Fruit fly (Drosophila melanogaster) whole organism, embryonic: Measurements from ENCODE around the gene Tehao.

Experiments used
- BtbVII ChIP-seq: fragments of 200-800 bp; sonication (Bioruptor generic); optimal IDR thresholded peaks from 3 replicates; lab custom pipeline; 2017; ENCODE audit warnings: missing biosample characterization, mild to moderate bottlenecking, missing genetic modification characterization
- CG10321 ChIP-seq: fragments of 200-800 bp; sonication (Bioruptor generic); IDR thresholded peaks from 2 replicates; pipeline ENCODE4 v1.3.6; 2022; ENCODE audit warnings: missing biosample characterization, missing genetic modification characterization
- CG10431 ChIP-seq: fragments of 200-800 bp; sonication (Bioruptor generic); optimal IDR thresholded peaks from 3 replicates; lab custom pipeline; 2018; ENCODE audit warnings: missing biosample characterization, mild to moderate bottlenecking, missing genetic modification characterization
- CG12219 ChIP-seq: fragments of 200-800 bp; sonication (Bioruptor generic); optimal IDR thresholded peaks from 3 replicates; lab custom pipeline; 2018; ENCODE audit warnings: missing biosample characterization, mild to moderate bottlenecking, missing genetic modification characterization
- CG12236 ChIP-seq: fragments of 200-800 bp; sonication (Bioruptor generic); optimal IDR thresholded peaks from 2 replicates; lab custom pipeline; 2016; ENCODE audit warnings: missing biosample characterization, missing genetic modification characterization
- CG13624 ChIP-seq: fragments of 200-800 bp; sonication (Bioruptor generic); optimal IDR thresholded peaks from 2 replicates; lab custom pipeline; 2016; ENCODE audit warnings: missing biosample characterization, missing genetic modification characterization
- CG13775 ChIP-seq: fragments of 200-800 bp; sonication (Bioruptor generic); optimal IDR thresholded peaks from 3 replicates; lab custom pipeline; 2017; ENCODE audit warnings: missing biosample characterization, mild to moderate bottlenecking, missing genetic modification characterization
- CG15011 ChIP-seq: fragments of 200-800 bp; sonication (Bioruptor generic); optimal IDR thresholded peaks from 3 replicates; lab custom pipeline; 2018; ENCODE audit warnings: missing biosample characterization, mild to moderate bottlenecking, missing genetic modification characterization
- CG15514 ChIP-seq: fragments of 200-800 bp; sonication (Bioruptor generic); optimal IDR thresholded peaks from 3 replicates; lab custom pipeline; 2017; ENCODE audit warnings: missing biosample characterization, missing genetic modification characterization, mild to moderate bottlenecking, moderate library complexity, missing genetic modification reagents
- CG16863 ChIP-seq: fragments of 200-800 bp; sonication (Bioruptor generic); optimal IDR thresholded peaks from 3 replicates; lab custom pipeline; 2016; ENCODE audit warnings: missing biosample characterization, missing genetic modification characterization
- CG17802 ChIP-seq: fragments of 200-800 bp; sonication (Bioruptor generic); optimal IDR thresholded peaks from 2 replicates; lab custom pipeline; 2018; ENCODE audit warnings: missing biosample characterization, mild to moderate bottlenecking, missing genetic modification characterization, moderate library complexity
- CG18262 ChIP-seq: fragments of 200-800 bp; optimal IDR thresholded peaks from 3 replicates; lab custom pipeline; 2019; ENCODE audit warnings: missing biosample characterization, mild to moderate bottlenecking, missing genetic modification characterization, moderate library complexity
- CG2116 ChIP-seq: fragments of 200-800 bp; sonication (Bioruptor generic); optimal IDR thresholded peaks from 3 replicates; lab custom pipeline; 2018; ENCODE audit warnings: missing biosample characterization, mild to moderate bottlenecking, missing genetic modification characterization
- CG2712 ChIP-seq: fragments of 200-800 bp; optimal IDR thresholded peaks from 3 replicates; lab custom pipeline; 2019; ENCODE audit warnings: missing biosample characterization, mild to moderate bottlenecking, missing genetic modification characterization, moderate library complexity
- CG31365 ChIP-seq: fragments of 200-800 bp; sonication (Bioruptor generic); optimal IDR thresholded peaks from 2 replicates; lab custom pipeline; 2018; ENCODE audit warnings: missing biosample characterization, mild to moderate bottlenecking, missing genetic modification characterization
- CG32772 ChIP-seq: fragments of 200-800 bp; sonication (Bioruptor generic); IDR thresholded peaks from 2 replicates; pipeline ENCODE4 v1.3.6; 2022; ENCODE audit warnings: missing biosample characterization, missing genetic modification characterization
- CG4328 ChIP-seq: fragments of 200-800 bp; sonication (Bioruptor generic); optimal IDR thresholded peaks from 3 replicates; lab custom pipeline; 2017; ENCODE audit warnings: missing biosample characterization, missing genetic modification reagents, missing genetic modification characterization
- CG4404 ChIP-seq: fragments of 200-800 bp; sonication (Bioruptor generic); IDR thresholded peaks from 2 replicates; pipeline ENCODE4 v1.3.6; 2022; ENCODE audit warnings: missing biosample characterization, missing genetic modification characterization
- CG7556 ChIP-seq: fragments of 200-800 bp; sonication (Bioruptor generic); optimal IDR thresholded peaks from 2 replicates; lab custom pipeline; 2017; ENCODE audit warnings: missing biosample characterization, mild to moderate bottlenecking, missing genetic modification characterization
- CG9817 ChIP-seq: fragments of 200-800 bp; sonication (Bioruptor generic); optimal IDR thresholded peaks from 2 replicates; lab custom pipeline; 2018; ENCODE audit warnings: missing biosample characterization, mild to moderate bottlenecking, missing genetic modification characterization, moderate library complexity
- Chrac-16 ChIP-seq: fragments of 200-800 bp; sonication (Bioruptor generic); optimal IDR thresholded peaks from 3 replicates; lab custom pipeline; 2016; ENCODE audit warnings: missing biosample characterization, missing genetic modification characterization
- Doc2 ChIP-seq: fragments of 200-800 bp; sonication (Bioruptor generic); IDR thresholded peaks from 2 replicates; pipeline ENCODE4 v1.3.6; 2022; ENCODE audit warnings: missing biosample characterization, missing genetic modification characterization
- Dref ChIP-seq: fragments of 200-800 bp; sonication (Bioruptor generic); IDR thresholded peaks from 2 replicates; pipeline ENCODE4 v1.3.6; 2022; ENCODE audit warnings: missing biosample characterization, missing genetic modification characterization
- Ets65A ChIP-seq: fragments of 200-800 bp; sonication (Bioruptor generic); peaks from one replicate; lab custom pipeline; 2016; ENCODE audit warnings: missing biosample characterization, missing genetic modification characterization
- Hey ChIP-seq: fragments of 200-800 bp; sonication (Bioruptor generic); optimal IDR thresholded peaks from 3 replicates; lab custom pipeline; 2018; ENCODE audit warnings: missing biosample characterization, mild to moderate bottlenecking, missing genetic modification characterization
- Jarid2 ChIP-seq: fragments of 200-800 bp; sonication (Bioruptor generic); optimal IDR thresholded peaks from 3 replicates; lab custom pipeline; 2017; ENCODE audit warnings: mild to moderate bottlenecking, missing biosample characterization, missing genetic modification reagents, missing genetic modification characterization
- Med ChIP-seq: fragments of 200-800 bp; sonication (Bioruptor generic); peaks from one replicate; lab custom pipeline; 2016; ENCODE audit warnings: missing biosample characterization, missing genetic modification characterization, mild to moderate bottlenecking, inconsistent platforms, moderate library complexity
- Nf-YB ChIP-seq: fragments of 200-800 bp; sonication (Bioruptor generic); optimal IDR thresholded peaks from 3 replicates; lab custom pipeline; 2019; ENCODE audit warnings: missing biosample characterization, mild to moderate bottlenecking, missing genetic modification characterization, moderate library complexity
- NfI ChIP-seq: fragments of 200-800 bp; sonication (Bioruptor generic); optimal IDR thresholded peaks from 3 replicates; lab custom pipeline; 2018; ENCODE audit warnings: missing biosample characterization, mild to moderate bottlenecking, missing genetic modification characterization, moderate library complexity
- Sox100B ChIP-seq: fragments of 200-800 bp; sonication (Bioruptor generic); optimal IDR thresholded peaks from 3 replicates; lab custom pipeline; 2018; ENCODE audit warnings: missing biosample characterization, mild to moderate bottlenecking, missing genetic modification characterization
- Stat92E ChIP-seq, 3 experiments: fragments of >200 bp in 2 of 3; fragments of 200-800 bp in 1 of 3; sonication (Bioruptor generic) in 1 of 3; optimal IDR thresholded peaks; 2 replicates each; lab custom pipeline; 2017 to 2019; ENCODE audit warnings: missing biosample characterization in 3 of 3, missing genetic modification characterization in 3 of 3, mild to moderate bottlenecking in 1 of 3, moderate library complexity in 1 of 3
- ase ChIP-seq: fragments of 200-800 bp; sonication (Bioruptor generic); IDR thresholded peaks from 3 replicates; pipeline ENCODE4 v1.3.6; 2022; ENCODE audit warnings: missing biosample characterization, missing genetic modification characterization
- ato ChIP-seq: fragments of 200-800 bp; sonication (Bioruptor generic); IDR thresholded peaks from 2 replicates; pipeline ENCODE4 v1.3.6; 2022; ENCODE audit warnings: missing biosample characterization, missing genetic modification characterization; ENCODE audit not compliant: partially characterized antibody
- bowl ChIP-seq: fragments of 200-800 bp; sonication (Bioruptor generic); IDR thresholded peaks from 2 replicates; pipeline ENCODE4 v1.3.6; 2022; ENCODE audit warnings: missing biosample characterization, missing genetic modification characterization
- chm ChIP-seq: fragments of 200-800 bp; sonication (Bioruptor generic); IDR thresholded peaks from 2 replicates; pipeline ENCODE4 v1.3.6; 2022; ENCODE audit warnings: missing biosample characterization, missing genetic modification characterization
- cwo ChIP-seq: fragments of 200-800 bp; sonication (Bioruptor generic); optimal IDR thresholded peaks from 3 replicates; lab custom pipeline; 2017; ENCODE audit warnings: missing biosample characterization, missing genetic modification characterization, mild to moderate bottlenecking, moderate library complexity, missing genetic modification reagents
- da ChIP-seq: fragments of 200-800 bp; sonication (Bioruptor generic); optimal IDR thresholded peaks from 2 replicates; lab custom pipeline; 2016; ENCODE audit warnings: missing biosample characterization, missing genetic modification characterization
- dpn ChIP-seq, 2 experiments: fragments of 200-800 bp; sonication (Bioruptor generic); optimal IDR thresholded peaks; 3 replicates each; lab custom pipeline; 2016; ENCODE audit warnings: missing biosample characterization in 2 of 2, missing genetic modification characterization in 2 of 2
- gfzf ChIP-seq: fragments of 200-800 bp; sonication (Bioruptor generic); optimal IDR thresholded peaks from 2 replicates; lab custom pipeline; 2016; ENCODE audit warnings: missing biosample characterization, mild to moderate bottlenecking, missing genetic modification characterization, moderate library complexity
- grn ChIP-seq: fragments of 200-800 bp; sonication (Bioruptor generic); optimal IDR thresholded peaks from 3 replicates; lab custom pipeline; 2017; ENCODE audit warnings: missing biosample characterization, missing genetic modification characterization
- hth ChIP-seq: fragments of >200 bp; optimal IDR thresholded peaks from 2 replicates; lab custom pipeline; 2017; ENCODE audit warnings: inconsistent platforms
- lmd ChIP-seq: fragments of 200-800 bp; sonication (Bioruptor generic); IDR thresholded peaks from 2 replicates; pipeline ENCODE4 v1.3.6; 2022; ENCODE audit warnings: missing biosample characterization, missing genetic modification characterization
- lov ChIP-seq, 2 experiments: fragments of 200-800 bp in 1 of 2; fragments of >200 bp in 1 of 2; sonication (Bioruptor generic) in 1 of 2; IDR thresholded peaks in 1 of 2; optimal IDR thresholded peaks in 1 of 2; 2 replicates in 1 of 2; 3 replicates in 1 of 2; pipeline versions ENCODE4 v1.3.6 to Lab custom; 2017 to 2022; ENCODE audit warnings: missing biosample characterization in 1 of 2, missing genetic modification characterization in 1 of 2
- oc ChIP-seq: fragments of 200-800 bp; sonication (Bioruptor generic); optimal IDR thresholded peaks from 2 replicates; lab custom pipeline; 2018; ENCODE audit warnings: missing biosample characterization, mild to moderate bottlenecking, missing genetic modification characterization, moderate library complexity
- org-1 ChIP-seq: fragments of 200-800 bp; sonication (Bioruptor generic); optimal IDR thresholded peaks from 2 replicates; lab custom pipeline; 2017; ENCODE audit warnings: missing biosample characterization, missing genetic modification characterization
- sim ChIP-seq: fragments of 200-800 bp; sonication (Bioruptor generic); IDR thresholded peaks from 2 replicates; pipeline ENCODE4 v1.3.6; 2022; ENCODE audit warnings: missing biosample characterization, missing genetic modification characterization
- so ChIP-seq: fragments of 200-800 bp; sonication (Bioruptor generic); IDR thresholded peaks from 3 replicates; pipeline ENCODE4 v1.3.6; 2022; ENCODE audit warnings: missing biosample characterization, missing genetic modification characterization
- sug ChIP-seq: fragments of 200-800 bp; optimal IDR thresholded peaks from 2 replicates; lab custom pipeline; 2019; ENCODE audit warnings: missing biosample characterization, mild to moderate bottlenecking, missing genetic modification characterization, moderate library complexity
- tx ChIP-seq: fragments of 200-800 bp; sonication (Bioruptor generic); optimal IDR thresholded peaks from 2 replicates; lab custom pipeline; 2016; ENCODE audit warnings: missing biosample characterization, missing genetic modification characterization
- zen ChIP-seq: fragments of 200-800 bp; sonication (Bioruptor generic); optimal IDR thresholded peaks from 3 replicates; lab custom pipeline; 2018; ENCODE audit warnings: missing biosample characterization, mild to moderate bottlenecking, missing genetic modification characterization, moderate library complexity

Tehao gene

DNA sequence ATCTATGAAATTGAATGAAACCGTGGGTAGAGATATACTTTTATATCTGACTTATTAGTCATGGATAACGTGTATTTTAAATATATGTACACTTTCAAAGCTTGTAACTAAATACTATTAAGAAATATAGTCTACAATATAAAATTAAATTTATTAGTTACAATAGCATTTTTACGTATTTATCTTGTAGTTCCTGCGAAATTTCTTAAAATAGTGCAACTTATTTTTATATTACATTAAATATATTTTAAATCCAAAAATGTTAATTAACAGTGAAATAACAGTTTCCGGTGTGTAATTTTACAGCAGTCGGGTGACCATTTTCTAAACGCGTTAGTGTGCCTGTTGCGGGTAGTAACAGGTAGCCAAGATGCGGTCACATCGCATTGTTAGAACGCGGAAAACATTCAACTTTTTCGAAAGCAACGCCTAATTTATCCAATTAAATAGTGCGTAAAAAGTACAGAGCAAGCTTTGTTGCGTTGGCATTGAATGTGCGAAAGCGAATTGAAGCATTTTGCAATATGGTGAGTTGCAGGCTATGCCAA lies 36.7 kb upstream of the Tehao start, which contains the start of the genes CG10859 and CG7110 (continued):
- no peak; the same call in 2 of the 3 replicates for TF ChIP-seq ase
- no peak for TF ChIP-seq oc (tag; lab: Kevin White, UChicago)
- TF ChIP-seq Hey = no peak
- TF ChIP-seq sim (GFP tag; lab: Robert Waterston, UW) = no peak
- peak; percentile 39 for TF ChIP-seq zen (tag; lab: Kevin White, UChicago)
- no peak for TF ChIP-seq bowl (GFP tag; lab: Robert Waterston, UW)
- TF ChIP-seq ato (GFP tag; lab: Robert Waterston, UW) = no peak
- TF ChIP-seq BtbVII (GFP tag; lab: Kevin White, UChicago) = peak; percentile 31
- TF ChIP-seq lmd (GFP tag; lab: Robert Waterston, UW) = no peak
- TF ChIP-seq dpn (GFP tag; optimal IDR thresholded peaks at IDR 0.05; lab: Kevin White, UChicago) = no peak
- no peak for TF ChIP-seq grn (GFP tag; lab: Kevin White, UChicago)
- TF ChIP-seq chm (GFP tag; lab: Robert Waterston, UW) = peak; percentile 65; the same call in 1 of the 2 replicates
- no peak for TF ChIP-seq Dref (GFP tag; lab: Robert Waterston, UW)
- peak; percentile 66 for TF ChIP-seq CG13775 (GFP tag; lab: Kevin White, UChicago)
- no peak for TF ChIP-seq CG31365
- peak; percentile 52 for TF ChIP-seq Sox100B (GFP tag; lab: Kevin White, UChicago)
- no peak for TF ChIP-seq so
- TF ChIP-seq Nf-YB (GFP tag; lab: Kevin White, UChicago) = peak; percentile 10
- TF ChIP-seq CG17802 = no peak
- TF ChIP-seq CG15514 (GFP tag; lab: Kevin White, UChicago) = peak; percentile 76
- no peak for TF ChIP-seq da (GFP tag; lab: Kevin White, UChicago)
- TF ChIP-seq CG13624 = peak; percentile 7
- peak; percentile 70 for TF ChIP-seq Ets65A (GFP tag; lab: Kevin White, UChicago)
- TF ChIP-seq tx (GFP tag; lab: Kevin White, UChicago) = no peak
- peak; percentile 32 for TF ChIP-seq CG18262 (tag; lab: Kevin White, UChicago)
- TF ChIP-seq CG9817 (tag; lab: Kevin White, UChicago) = peak; percentile 24
- TF ChIP-seq Med = peak; percentile 91
- TF ChIP-seq Jarid2 (GFP tag; lab: Kevin White, UChicago) = peak; percentile 16
- no peak for TF ChIP-seq Stat92E (GFP tag; optimal IDR thresholded peaks at IDR 0.05; lab: Kevin White, UChicago)
- peak; percentile 59 for TF ChIP-seq CG4328 (GFP tag; lab: Kevin White, UChicago)
- no peak for TF ChIP-seq CG10321 (GFP tag; lab: Robert Waterston, UW)
- TF ChIP-seq org-1 (GFP tag; lab: Kevin White, UChicago) = no peak
- TF ChIP-seq CG7556 (GFP tag; lab: Kevin White, UChicago) = no peak
- peak; percentile 40 for TF ChIP-seq CG2116 (GFP tag; lab: Kevin White, UChicago)
- TF ChIP-seq cwo = no peak
- peak; percentile 2 for TF ChIP-seq CG15011 (GFP tag; lab: Kevin White, UChicago)
- TF ChIP-seq CG4404 (GFP tag; lab: Robert Waterston, UW) = no peak
- TF ChIP-seq CG12236 (GFP tag; lab: Kevin White, UChicago) = no peak
- peak; percentile 78 for TF ChIP-seq NfI (GFP tag; lab: Kevin White, UChicago)
- TF ChIP-seq sug (tag; lab: Kevin White, UChicago) = peak; percentile 48
- peak; percentile 86 for TF ChIP-seq gfzf (GFP tag; lab: Kevin White, UChicago)
- TF ChIP-seq CG32772 (GFP tag; lab: Robert Waterston, UW) = no peak
- peak; percentile 52 for TF ChIP-seq CG2712
- TF ChIP-seq Doc2 (GFP tag; lab: Robert Waterston, UW) = no peak
- TF ChIP-seq CG10431 (GFP tag; lab: Kevin White, UChicago) = peak; percentile 5
- no peak for TF ChIP-seq Chrac-16 (GFP tag; lab: Kevin White, UChicago)
- TF ChIP-seq lov (optimal IDR thresholded peaks at IDR 0.05; lab: Kevin White, UChicago) = no peak
- no peak for TF ChIP-seq lov (GFP tag; IDR thresholded peaks at IDR 0.05; lab: Robert Waterston, UW)
- TF ChIP-seq hth (lab: Kevin White, UChicago) = no peak
- peak; percentile 1 for TF ChIP-seq CG12219 (GFP tag; lab: Kevin White, UChicago)
- no peak for TF ChIP-seq CG16863 (GFP tag; lab: Kevin White, UChicago)
